Fruit fly (Drosophila melanogaster) whole organism, wandering third instar larva: Measurements from ENCODE around the gene CG16865.
A peak's percentile ranks its signal among the peaks of the same experiment; 100 is the strongest.

Experiments used
- Abd-B ChIP-seq: fragments of >200 bp; optimal IDR thresholded peaks from 2 replicates; lab custom pipeline; 2017; ENCODE audit warnings: missing biosample characterization, missing genetic modification characterization
- CG32264 ChIP-seq: fragments of 200-800 bp; sonication (Bioruptor generic); optimal IDR thresholded peaks from 2 replicates; lab custom pipeline; 2016; ENCODE audit warnings: missing biosample characterization, missing genetic modification characterization
- CG9705 ChIP-seq: fragments of 200-800 bp; sonication (Bioruptor generic); optimal IDR thresholded peaks from 2 replicates; lab custom pipeline; 2018; ENCODE audit warnings: missing biosample characterization, mild to moderate bottlenecking, missing genetic modification characterization
- CrebA ChIP-seq: fragments of 200-800 bp; sonication (Bioruptor generic); optimal IDR thresholded peaks from 2 replicates; lab custom pipeline; 2016; ENCODE audit warnings: missing biosample characterization, mild to moderate bottlenecking, missing genetic modification characterization, borderline replicate concordance
- Dfd ChIP-seq: fragments of >200 bp; optimal IDR thresholded peaks from 2 replicates; lab custom pipeline; 2017; ENCODE audit warnings: missing biosample characterization, missing genetic modification characterization
- GATAd ChIP-seq: sonication (Bioruptor generic); optimal IDR thresholded peaks from 2 replicates; lab custom pipeline; 2016; ENCODE audit warnings: missing biosample characterization, missing genetic modification characterization
- Hnf4 ChIP-seq: fragments of 200-800 bp; sonication (Bioruptor generic); optimal IDR thresholded peaks from 2 replicates; lab custom pipeline; 2016; ENCODE audit warnings: missing biosample characterization, mild to moderate bottlenecking, missing genetic modification characterization
- Hr83 ChIP-seq: fragments of 200-300 bp; sonication (Bioruptor generic); optimal IDR thresholded peaks from 2 replicates; lab custom pipeline; 2016; ENCODE audit warnings: missing biosample characterization, mild to moderate bottlenecking, missing genetic modification characterization, moderate library complexity; ENCODE audit not compliant: poor library complexity, severe bottlenecking
- Jra ChIP-seq: sonication (Bioruptor generic); optimal IDR thresholded peaks from 2 replicates; lab custom pipeline; 2016; ENCODE audit warnings: missing biosample characterization, missing genetic modification characterization
- Mio ChIP-seq: sonication (Bioruptor generic); optimal IDR thresholded peaks from 2 replicates; lab custom pipeline; 2016; ENCODE audit warnings: missing biosample characterization, missing genetic modification characterization
- Myc ChIP-seq: fragments of >200 bp; optimal IDR thresholded peaks from 2 replicates; lab custom pipeline; 2017
- N ChIP-seq: fragments of >200 bp; optimal IDR thresholded peaks from 2 replicates; lab custom pipeline; 2018; ENCODE audit warnings: missing biosample characterization, missing external identifiers, missing genetic modification characterization
- Rel ChIP-seq, 2 experiments: fragments of 200-800 bp; sonication (Bioruptor generic) in 1 of 2; optimal IDR thresholded peaks; 2 replicates in 1 of 2; 3 replicates in 1 of 2; lab custom pipeline; 2016 to 2019; ENCODE audit warnings: mild to moderate bottlenecking in 2 of 2, missing biosample characterization in 2 of 2, missing genetic modification characterization in 2 of 2, moderate library complexity in 1 of 2
- Sp1 ChIP-seq: fragments of 200-800 bp; sonication (Bioruptor generic); optimal IDR thresholded peaks from 3 replicates; lab custom pipeline; 2019; ENCODE audit warnings: missing biosample characterization, mild to moderate bottlenecking, missing genetic modification characterization, moderate library complexity
- Vsx2 ChIP-seq: fragments of 200-300, 225-300 bp; sonication (Bioruptor generic); optimal IDR thresholded peaks from 2 replicates; lab custom pipeline; 2018; ENCODE audit warnings: missing biosample characterization, missing genetic modification characterization; ENCODE audit not compliant: partially characterized antibody
- br ChIP-seq: fragments of 200-800 bp; sonication (Bioruptor generic); optimal IDR thresholded peaks from 2 replicates; lab custom pipeline; 2016; ENCODE audit warnings: missing biosample characterization, missing genetic modification characterization
- brk ChIP-seq: fragments of 200-800 bp; sonication (Bioruptor generic); optimal IDR thresholded peaks from 2 replicates; lab custom pipeline; 2016; ENCODE audit warnings: missing biosample characterization, mild to moderate bottlenecking, missing genetic modification characterization
- dmrt93B ChIP-seq: fragments of 200-800 bp; sonication (Bioruptor generic); optimal IDR thresholded peaks from 2 replicates; lab custom pipeline; 2018; ENCODE audit warnings: missing biosample characterization, mild to moderate bottlenecking, missing genetic modification characterization
- ey ChIP-seq: fragments of 200-800 bp; sonication (Bioruptor generic); optimal IDR thresholded peaks from 2 replicates; lab custom pipeline; 2016; ENCODE audit warnings: missing biosample characterization, missing genetic modification characterization
- fru ChIP-seq: fragments of 200-800 bp; sonication (Bioruptor generic); optimal IDR thresholded peaks from 3 replicates; lab custom pipeline; 2016; ENCODE audit warnings: missing biosample characterization, mild to moderate bottlenecking, missing genetic modification characterization
- h ChIP-seq: fragments of 200-800 bp; sonication (Bioruptor generic); optimal IDR thresholded peaks from 3 replicates; lab custom pipeline; 2016; ENCODE audit warnings: missing biosample characterization, mild to moderate bottlenecking, missing genetic modification characterization
- jim ChIP-seq: fragments of 175-275, 200-325 bp; sonication (Bioruptor generic); optimal IDR thresholded peaks from 2 replicates; lab custom pipeline; 2016; ENCODE audit warnings: missing biosample characterization, mild to moderate bottlenecking, missing genetic modification characterization
- pan ChIP-seq: fragments of >200 bp; optimal IDR thresholded peaks from 2 replicates; lab custom pipeline; 2017
- psq ChIP-seq: fragments of 200-800 bp; sonication (Bioruptor generic); optimal IDR thresholded peaks from 3 replicates; lab custom pipeline; 2017; ENCODE audit warnings: missing biosample characterization, mild to moderate bottlenecking, missing genetic modification characterization, moderate library complexity
- rgr ChIP-seq: fragments of 200-800 bp; sonication (Bioruptor generic); optimal IDR thresholded peaks from 3 replicates; lab custom pipeline; 2016; ENCODE audit warnings: missing biosample characterization, mild to moderate bottlenecking, missing genetic modification characterization
- sage ChIP-seq: fragments of 200-800 bp; sonication (Bioruptor generic); optimal IDR thresholded peaks from 2 replicates; lab custom pipeline; 2016; ENCODE audit warnings: missing biosample characterization, mild to moderate bottlenecking, missing genetic modification characterization
- sv ChIP-seq: fragments of 200-800 bp; sonication (Bioruptor generic); optimal IDR thresholded peaks from 3 replicates; lab custom pipeline; 2016; ENCODE audit warnings: missing biosample characterization, missing genetic modification characterization
- tai ChIP-seq: sonication (Bioruptor generic); optimal IDR thresholded peaks from 2 replicates; lab custom pipeline; 2016; ENCODE audit warnings: missing biosample characterization, missing genetic modification characterization
- usp ChIP-seq: fragments of >200 bp; optimal IDR thresholded peaks from 2 replicates; lab custom pipeline; 2017; ENCODE audit warnings: missing biosample characterization, missing genetic modification characterization
- woc ChIP-seq: sonication (Bioruptor generic); optimal IDR thresholded peaks from 2 replicates; lab custom pipeline; 2016; ENCODE audit warnings: missing biosample characterization, mild to moderate bottlenecking, missing genetic modification characterization

The CG16865 gene

dm6 chr2L:13811323-13811722, at the start of gene CG16865, which contains the start of gene Adat1:
CG16865 (plus strand) TSS chr2L:13811522.
Adat1 (minus strand) TSS chr2L:13811474.
- TF ChIP-seq CG9705 (GFP tag; lab: Kevin White, UChicago) (peak; percentile 15), dmrt93B (GFP tag; lab: Kevin White, UChicago) (no peak), Hr83 (GFP tag; lab: Kevin White, UChicago) (peak; percentile 21)

DNA sequence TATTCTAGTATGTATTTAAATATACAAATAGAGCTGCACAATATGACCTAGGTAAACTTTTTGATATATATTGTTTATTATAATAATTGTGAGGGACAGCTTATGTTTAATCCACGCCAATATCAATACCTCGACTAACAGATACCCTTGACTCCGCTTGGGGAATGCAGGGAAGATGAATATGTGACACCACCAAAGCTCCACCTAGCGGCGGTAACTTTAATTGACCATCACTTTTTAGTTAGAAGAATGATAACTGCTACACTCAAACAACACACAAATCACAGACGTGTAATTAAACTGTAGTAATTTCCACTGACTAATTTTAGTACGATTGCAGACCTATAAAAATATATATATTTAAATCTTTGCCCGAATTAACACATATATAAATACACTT, 48.2 kb upstream of the CG16865 start:
- TF ChIP-seq jim (GFP tag; lab: Kevin White, UChicago) = no peak
- no peak for TF ChIP-seq Dfd

DNA sequence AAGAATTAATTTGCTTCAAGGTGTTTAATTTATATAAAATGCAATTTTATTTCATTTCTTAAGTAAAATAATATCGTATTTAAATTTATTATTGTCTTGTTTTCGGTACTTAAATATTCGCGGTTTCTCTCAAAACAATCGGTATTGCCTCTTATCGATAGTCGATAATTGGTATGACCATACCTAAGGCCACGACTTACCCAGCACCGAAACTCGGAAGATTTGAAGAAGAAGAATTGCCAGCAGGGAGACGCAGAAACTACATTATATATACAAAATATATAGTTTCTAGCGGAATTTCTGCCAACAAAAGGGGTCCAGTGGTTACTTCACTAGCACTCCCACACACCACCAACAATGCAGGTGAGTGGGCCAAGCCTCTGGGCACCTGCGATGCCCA, 40.4 kb upstream of the CG16865 start:
- TF ChIP-seq Rel (GFP tag; optimal IDR thresholded peaks at IDR 0.05; lab: Kevin White, UChicago) (no peak), Rel (tag; optimal IDR thresholded peaks at IDR 0.05; lab: Kevin White, UChicago) (no peak), jim (GFP tag; lab: Kevin White, UChicago) (no peak), CrebA (no peak), Myc (lab: Kevin White, UChicago) (no peak), sv (GFP tag; lab: Kevin White, UChicago) (no peak), fru (GFP tag; lab: Kevin White, UChicago) (no peak), Abd-B (GFP tag; lab: Kevin White, UChicago) (no peak), CG9705 (GFP tag; lab: Kevin White, UChicago) (no peak), Hnf4 (no peak), sage (no peak), Vsx2 (GFP tag; lab: Kevin White, UChicago) (no peak), ey (GFP tag; lab: Kevin White, UChicago) (no peak), br (GFP tag; lab: Kevin White, UChicago) (no peak), h (no peak)

DNA sequence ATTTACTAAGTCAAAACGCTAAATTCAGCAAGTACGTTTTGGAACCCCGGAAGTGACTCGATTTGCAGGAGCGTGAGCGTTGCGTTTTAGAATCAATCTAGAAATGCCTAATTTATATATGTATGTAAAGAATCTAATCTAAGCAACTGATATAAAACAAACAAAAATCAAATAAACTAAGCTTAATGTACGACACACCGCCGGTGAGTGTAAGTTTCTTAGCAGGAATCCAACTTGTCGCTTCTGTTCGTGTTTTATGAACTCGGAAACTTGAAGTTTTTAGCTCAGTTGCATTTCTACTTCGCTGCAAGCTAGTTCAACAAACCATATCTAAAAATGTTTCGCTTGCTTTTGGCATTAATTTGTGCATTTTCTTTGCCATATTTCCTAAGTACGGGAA, 37.6 kb upstream of the CG16865 start, which contains the start of gene CG43376:
TSS of gene CG43376 (plus strand) at position 301 of the 400 bp plus-strand sequence.
- TF ChIP-seq h (no peak), sage (no peak), Mio (GFP tag; lab: Kevin White, UChicago) (no peak), brk (GFP tag; lab: Kevin White, UChicago) (no peak), Vsx2 (GFP tag; lab: Kevin White, UChicago) (no peak), rgr (no peak), Hr83 (GFP tag; lab: Kevin White, UChicago) (no peak), CrebA (no peak), Myc (lab: Kevin White, UChicago) (no peak), N (no peak), dmrt93B (GFP tag; lab: Kevin White, UChicago) (no peak), psq (GFP tag; lab: Kevin White, UChicago) (no peak), woc (GFP tag; lab: Kevin White, UChicago) (no peak), tai (GFP tag; lab: Kevin White, UChicago) (no peak), GATAd (GFP tag; lab: Kevin White, UChicago) (no peak)

DNA sequence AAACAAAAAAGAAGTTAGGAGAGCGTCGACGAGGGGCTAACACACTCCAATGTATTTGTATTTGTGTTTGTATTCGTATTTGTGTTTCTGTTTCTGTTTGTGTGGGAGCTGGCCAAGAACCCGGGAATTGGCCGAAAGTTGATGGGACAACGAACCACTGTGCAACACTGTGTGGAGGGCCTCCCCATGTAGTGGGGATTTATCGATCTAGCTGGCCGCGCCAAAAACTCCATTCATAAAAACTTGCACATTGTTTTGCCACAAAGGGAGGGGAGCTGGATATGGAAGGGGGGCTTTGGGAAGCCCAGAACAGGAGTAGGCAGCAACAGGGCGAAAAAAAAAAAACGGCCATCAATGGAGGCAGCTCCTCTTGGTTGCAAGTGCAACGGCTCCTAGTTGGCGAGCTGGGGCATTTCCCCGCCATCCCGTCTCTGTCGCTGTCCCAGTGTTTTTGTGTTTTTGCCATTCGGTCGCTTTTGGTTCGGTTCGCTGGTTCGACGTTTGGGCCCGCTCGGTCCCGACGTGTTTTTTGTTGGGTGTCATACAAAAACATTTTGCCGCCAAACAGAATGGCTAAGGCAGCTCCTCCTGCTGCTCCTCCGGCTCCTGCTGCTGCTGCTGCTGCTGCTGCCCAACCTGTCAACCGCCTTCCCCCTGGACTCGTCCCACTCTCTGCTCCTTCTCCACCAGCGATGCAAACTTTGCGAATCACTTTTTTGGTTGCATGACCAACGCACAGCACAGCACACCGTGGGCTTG, 34.2 kb upstream of the CG16865 start:
- TF ChIP-seq sage (no peak), woc (GFP tag; lab: Kevin White, UChicago) (peak; percentile 20), h (no peak), Sp1 (no peak), Hnf4 (no peak), N (no peak), Myc (lab: Kevin White, UChicago) (no peak), usp (GFP tag; lab: Kevin White, UChicago) (no peak), Dfd (no peak), Mio (GFP tag; lab: Kevin White, UChicago) (no peak), CG32264 (GFP tag; lab: Kevin White, UChicago) (no peak), psq (GFP tag; lab: Kevin White, UChicago) (peak; percentile 59), sv (GFP tag; lab: Kevin White, UChicago) (no peak), CG9705 (GFP tag; lab: Kevin White, UChicago) (no peak), pan (lab: Kevin White, UChicago) (no peak), ey (GFP tag; lab: Kevin White, UChicago) (no peak), brk (GFP tag; lab: Kevin White, UChicago) (no peak), Jra (GFP tag; lab: Kevin White, UChicago) (no peak)
